Fruit fly (Drosophila melanogaster) whole organism, embryonic: ENCODE data around the gene CG5225.
A peak's percentile ranks its signal among the peaks of the same experiment; 100 is the strongest.

Experiments used
- Antp ChIP-seq: fragments of 200-800 bp; sonication (Bioruptor generic); optimal IDR thresholded peaks from 3 replicates; lab custom pipeline; 2016; ENCODE audit warnings: missing biosample characterization, missing genetic modification characterization
- CG10267 ChIP-seq: fragments of 200-800 bp; sonication (Bioruptor generic); optimal IDR thresholded peaks from 2 replicates; lab custom pipeline; 2018; ENCODE audit warnings: missing biosample characterization, mild to moderate bottlenecking, missing genetic modification characterization, moderate library complexity
- CG11247 ChIP-seq: fragments of 200-800 bp; sonication (Bioruptor generic); IDR thresholded peaks from 2 replicates; pipeline ENCODE4 v1.3.6; 2022; ENCODE audit warnings: missing biosample characterization, missing genetic modification characterization
- CG11560 ChIP-seq: fragments of 200-800 bp; sonication (Bioruptor generic); IDR thresholded peaks from 3 replicates; pipeline ENCODE4 v1.3.6; 2022; ENCODE audit warnings: missing biosample characterization, missing genetic modification characterization
- CG14014 ChIP-seq: fragments of 200-800 bp; sonication (Bioruptor generic); IDR thresholded peaks from 2 replicates; pipeline ENCODE4 v1.3.6; 2022; ENCODE audit warnings: missing biosample characterization, missing genetic modification characterization
- CG14050 ChIP-seq: fragments of 200-800 bp; sonication (Bioruptor generic); IDR thresholded peaks from 3 replicates; pipeline ENCODE4 v1.3.6; 2022; ENCODE audit warnings: missing biosample characterization, missing genetic modification characterization
- CG2120 ChIP-seq: fragments of 200-800 bp; sonication (Bioruptor generic); optimal IDR thresholded peaks from 3 replicates; lab custom pipeline; 2016; ENCODE audit warnings: missing biosample characterization, missing genetic modification characterization
- CG2889 ChIP-seq: fragments of 200-800 bp; sonication (Bioruptor generic); IDR thresholded peaks from 3 replicates; pipeline ENCODE4 v1.3.6; 2022; ENCODE audit warnings: missing biosample characterization, missing genetic modification characterization
- CG30403 ChIP-seq: fragments of 200-800 bp; sonication (Bioruptor generic); optimal IDR thresholded peaks from 3 replicates; lab custom pipeline; 2016; ENCODE audit warnings: missing biosample characterization, missing genetic modification characterization
- CG3163 ChIP-seq: fragments of 200-800 bp; sonication (Bioruptor generic); optimal IDR thresholded peaks from 3 replicates; lab custom pipeline; 2016; ENCODE audit warnings: missing biosample characterization, missing genetic modification characterization
- CG34224 ChIP-seq: fragments of 200-800 bp; sonication (Bioruptor generic); IDR thresholded peaks from 3 replicates; pipeline ENCODE4 v1.3.6; 2022; ENCODE audit warnings: missing biosample characterization, missing genetic modification characterization; ENCODE audit not compliant: partially characterized antibody
- CG34422 ChIP-seq: fragments of 200-800 bp; sonication (Bioruptor generic); IDR thresholded peaks from 3 replicates; pipeline ENCODE4 v1.3.6; 2022; ENCODE audit warnings: missing biosample characterization, missing genetic modification characterization
- CG3995 ChIP-seq: fragments of 200-800 bp; sonication (Bioruptor generic); optimal IDR thresholded peaks from 3 replicates; lab custom pipeline; 2016; ENCODE audit warnings: missing biosample characterization, missing genetic modification characterization
- CG42726 ChIP-seq: fragments of 200-800 bp; sonication (Bioruptor generic); IDR thresholded peaks from 2 replicates; pipeline ENCODE4 v1.3.6; 2022; ENCODE audit warnings: missing biosample characterization, missing genetic modification characterization; ENCODE audit not compliant: partially characterized antibody
- CG4328 ChIP-seq: fragments of 200-800 bp; sonication (Bioruptor generic); optimal IDR thresholded peaks from 3 replicates; lab custom pipeline; 2017; ENCODE audit warnings: missing biosample characterization, missing genetic modification reagents, missing genetic modification characterization
- CG7745 ChIP-seq: fragments of 200-800 bp; sonication (Bioruptor generic); optimal IDR thresholded peaks from 2 replicates; lab custom pipeline; 2018; ENCODE audit warnings: missing biosample characterization, mild to moderate bottlenecking, missing genetic modification characterization, moderate library complexity
- CG7928 ChIP-seq: fragments of 200-800 bp; sonication (Bioruptor generic); optimal IDR thresholded peaks from 2 replicates; lab custom pipeline; 2017; ENCODE audit warnings: missing biosample characterization, mild to moderate bottlenecking, missing genetic modification characterization
- CTCF ChIP-seq: fragments of 200-800 bp; sonication (Bioruptor generic); optimal IDR thresholded peaks from 2 replicates; lab custom pipeline; 2017; ENCODE audit warnings: missing biosample characterization, mild to moderate bottlenecking, missing genetic modification characterization, moderate library complexity
- Dip2 ChIP-seq: fragments of 200-800 bp; sonication (Bioruptor generic); IDR thresholded peaks from 2 replicates; pipeline ENCODE4 v1.3.6; 2022; ENCODE audit warnings: missing biosample characterization, missing genetic modification characterization
- Gug ChIP-seq: fragments of 200-800 bp; sonication (Bioruptor generic); IDR thresholded peaks from 4 replicates; pipeline ENCODE4 v1.3.6; 2022; ENCODE audit warnings: missing biosample characterization, missing genetic modification characterization
- Lpt ChIP-seq: fragments of >200 bp; optimal IDR thresholded peaks from 2 replicates; lab custom pipeline; 2018; ENCODE audit warnings: missing biosample characterization, missing genetic modification characterization
- Meics ChIP-seq: fragments of 200-800 bp; sonication (Bioruptor generic); optimal IDR thresholded peaks from 2 replicates; lab custom pipeline; 2017; ENCODE audit warnings: missing biosample characterization, mild to moderate bottlenecking, missing genetic modification characterization
- Myb ChIP-seq: fragments of 200-800 bp; sonication (Bioruptor generic); optimal IDR thresholded peaks from 2 replicates; lab custom pipeline; 2016; ENCODE audit warnings: missing biosample characterization, missing genetic modification characterization
- Opbp ChIP-seq: fragments of 200-800 bp; sonication (Bioruptor generic); IDR thresholded peaks from 3 replicates; pipeline ENCODE4 v1.3.6; 2022; ENCODE audit warnings: missing biosample characterization, missing genetic modification characterization; ENCODE audit not compliant: partially characterized antibody
- Trl ChIP-seq, 3 experiments: fragments of >200 bp in 2 of 3; fragments of 200-800 bp in 1 of 3; sonication (Bioruptor generic) in 1 of 3; optimal IDR thresholded peaks; 2 replicates in 1 of 3; 3 replicates in 2 of 3; lab custom pipeline; 2016 to 2017; ENCODE audit warnings: missing biosample characterization in 1 of 3, missing genetic modification characterization in 1 of 3
- YL-1 ChIP-seq: fragments of 200-800 bp; sonication (Bioruptor generic); optimal IDR thresholded peaks from 3 replicates; lab custom pipeline; 2017; ENCODE audit warnings: missing biosample characterization, mild to moderate bottlenecking, missing genetic modification characterization
- ab ChIP-seq: fragments of 200-800 bp; sonication (Bioruptor generic); optimal IDR thresholded peaks from 2 replicates; lab custom pipeline; 2016; ENCODE audit warnings: missing biosample characterization, missing genetic modification characterization
- ase ChIP-seq: fragments of 200-800 bp; sonication (Bioruptor generic); IDR thresholded peaks from 3 replicates; pipeline ENCODE4 v1.3.6; 2022; ENCODE audit warnings: missing biosample characterization, missing genetic modification characterization
- ash1 ChIP-seq: fragments of 200-800 bp; sonication (Bioruptor generic); optimal IDR thresholded peaks from 2 replicates; lab custom pipeline; 2018; ENCODE audit warnings: missing biosample characterization, mild to moderate bottlenecking, missing genetic modification characterization
- cg ChIP-seq: fragments of 200-800 bp; sonication (Bioruptor generic); optimal IDR thresholded peaks from 3 replicates; lab custom pipeline; 2019; ENCODE audit warnings: missing biosample characterization, mild to moderate bottlenecking, missing genetic modification characterization, moderate library complexity
- chinmo ChIP-seq: fragments of 200-800 bp; sonication (Bioruptor generic); IDR thresholded peaks from 4 replicates; pipeline ENCODE4 v1.3.6; 2022; ENCODE audit warnings: missing biosample characterization, missing genetic modification characterization; ENCODE audit not compliant: partially characterized antibody
- dm ChIP-seq: fragments of 200-800 bp; sonication (Bioruptor generic); optimal IDR thresholded peaks from 3 replicates; lab custom pipeline; 2016; ENCODE audit warnings: missing biosample characterization, missing genetic modification characterization
- gsb ChIP-seq: fragments of 200-800 bp; sonication (Bioruptor generic); IDR thresholded peaks from 2 replicates; pipeline ENCODE4 v1.3.6; 2022; ENCODE audit warnings: missing biosample characterization, missing genetic modification characterization
- insv ChIP-seq, 2 experiments: fragments of 200-800 bp; sonication (Bioruptor generic); optimal IDR thresholded peaks; 3 replicates each; lab custom pipeline; 2016 to 2018; ENCODE audit warnings: missing biosample characterization in 2 of 2, missing genetic modification characterization in 2 of 2
- jing ChIP-seq: fragments of 200-800 bp; sonication (Bioruptor generic); optimal IDR thresholded peaks from 2 replicates; lab custom pipeline; 2018; ENCODE audit warnings: missing biosample characterization, mild to moderate bottlenecking, missing genetic modification characterization
- odd ChIP-seq: fragments of 200-800 bp; sonication (Bioruptor generic); optimal IDR thresholded peaks from 2 replicates; lab custom pipeline; 2017; ENCODE audit warnings: missing biosample characterization, mild to moderate bottlenecking, missing genetic modification characterization
- prd ChIP-seq, 3 experiments: fragments of >200 bp in 2 of 3; fragments of 200-800 bp in 1 of 3; sonication (Bioruptor generic) in 1 of 3; optimal IDR thresholded peaks in 2 of 3; IDR thresholded peaks in 1 of 3; 2 replicates in 2 of 3; 3 replicates in 1 of 3; pipeline versions ENCODE4 v1.3.6 to Lab custom; 2017 to 2022; ENCODE audit warnings: missing biosample characterization in 1 of 3, missing genetic modification characterization in 1 of 3
- psq ChIP-seq: fragments of 200-800 bp; sonication (Bioruptor generic); optimal IDR thresholded peaks from 2 replicates; lab custom pipeline; 2017; ENCODE audit warnings: missing biosample characterization, missing genetic modification characterization
- pzg ChIP-seq: fragments of 200-800 bp; sonication (Bioruptor generic); optimal IDR thresholded peaks from 3 replicates; lab custom pipeline; 2018; ENCODE audit warnings: missing biosample characterization, mild to moderate bottlenecking, missing genetic modification characterization, moderate library complexity
- salm ChIP-seq: fragments of 200-800 bp; sonication (Bioruptor generic); optimal IDR thresholded peaks from 2 replicates; lab custom pipeline; 2018; ENCODE audit warnings: missing biosample characterization, mild to moderate bottlenecking, missing genetic modification characterization
- seq ChIP-seq: fragments of 200-800 bp; sonication (Bioruptor generic); IDR thresholded peaks from 2 replicates; pipeline ENCODE4 v1.3.6; 2022; ENCODE audit warnings: missing biosample characterization, missing genetic modification characterization
- so ChIP-seq: fragments of 200-800 bp; sonication (Bioruptor generic); IDR thresholded peaks from 3 replicates; pipeline ENCODE4 v1.3.6; 2022; ENCODE audit warnings: missing biosample characterization, missing genetic modification characterization
- tgo ChIP-seq: fragments of 200-800 bp; sonication (Bioruptor generic); IDR thresholded peaks from 3 replicates; pipeline ENCODE4 v1.3.6; 2022; ENCODE audit warnings: missing biosample characterization, missing genetic modification characterization
- unpg ChIP-seq: fragments of 200-800 bp; sonication (Bioruptor generic); optimal IDR thresholded peaks from 3 replicates; lab custom pipeline; 2018; ENCODE audit warnings: missing biosample characterization, mild to moderate bottlenecking, missing genetic modification characterization, moderate library complexity
- vfl ChIP-seq: fragments of 200-800 bp; sonication (Bioruptor generic); optimal IDR thresholded peaks from 2 replicates; lab custom pipeline; 2016; ENCODE audit warnings: missing biosample characterization, missing genetic modification characterization
- vnd ChIP-seq: fragments of 200-800 bp; sonication (Bioruptor generic); IDR thresholded peaks from 3 replicates; pipeline ENCODE4 v1.3.6; 2022; ENCODE audit warnings: missing biosample characterization, missing genetic modification characterization; ENCODE audit not compliant: partially characterized antibody
- zen2 ChIP-seq: fragments of 200-800 bp; sonication (Bioruptor generic); IDR thresholded peaks from 3 replicates; pipeline ENCODE4 v1.3.6; 2022; ENCODE audit warnings: missing biosample characterization, missing genetic modification characterization; ENCODE audit not compliant: partially characterized antibody
- zfh2 ChIP-seq: fragments of 200-800 bp; sonication (Bioruptor generic); optimal IDR thresholded peaks from 2 replicates; lab custom pipeline; 2016; ENCODE audit warnings: missing biosample characterization, missing genetic modification characterization

CG5225 gene

dm6 chr3R:16986181-16987074, 42.1 kb upstream of the CG5225 start (continued):
- TF ChIP-seq CG2120 (GFP tag; lab: Kevin White, UChicago) (peak; percentile 99), dm (peak; percentile 81), CG34422 (GFP tag; lab: Robert Waterston, UW) (peak; percentile 97), CG34224 (GFP tag; lab: Robert Waterston, UW) (no peak), CG11560 (tag; lab: Robert Waterston, UW) (peak; percentile 88), CTCF (GFP tag; lab: Kevin White, UChicago) (peak; percentile 26), CG7928 (GFP tag; lab: Kevin White, UChicago) (peak; percentile 69), ash1 (GFP tag; lab: Kevin White, UChicago) (peak; percentile 92), tgo (peak; percentile 93), vfl (peak; percentile 92), Opbp (GFP tag; lab: Robert Waterston, UW) (no peak), Antp (peak; percentile 98), jing (GFP tag; lab: Kevin White, UChicago) (peak; percentile 82), Dip2 (peak; percentile 47; the same call in 1 of the 2 replicates), chinmo (GFP tag; lab: Robert Waterston, UW) (0 out of 4 replicates have a peak, but pooled peaks have one; percentile 49), CG7745 (no peak), salm (tag; lab: Kevin White, UChicago) (peak; percentile 68), pzg (GFP tag; lab: Kevin White, UChicago) (peak; percentile 36), insv (GFP tag; optimal IDR thresholded peaks at IDR 0.05; lab: Kevin White, UChicago) (peak; percentile 39 to 65), gsb (peak; percentile 95), Myb (GFP tag; lab: Kevin White, UChicago) (peak; percentile 89), Gug (peak; percentile 98), Meics (GFP tag; lab: Kevin White, UChicago) (peak; percentile 95), CG14050 (peak; percentile 95), CG42726 (GFP tag; lab: Robert Waterston, UW) (no peak), CG11247 (peak; percentile 97), seq (GFP tag; lab: Robert Waterston, UW) (peak; percentile 96), CG14014 (GFP tag; lab: Robert Waterston, UW) (peak; percentile 99), so (peak; percentile 94), zen2 (no peak), Lpt (GFP tag; lab: Kevin White, UChicago) (no peak), CG3995 (GFP tag; lab: Kevin White, UChicago) (peak; percentile 82), Trl (optimal IDR thresholded peaks at IDR 0.05; lab: Kevin White, UChicago) (no peak), Trl (GFP tag; optimal IDR thresholded peaks at IDR 0.05; lab: Kevin White, UChicago) (peak; percentile 93), vnd (peak; percentile 55; the same call in 2 of the 3 replicates), CG3163 (peak; percentile 82), psq (GFP tag; lab: Kevin White, UChicago) (peak; percentile 31), ase (GFP tag; lab: Robert Waterston, UW) (peak; percentile 89; the same call in 2 of the 3 replicates), unpg (GFP tag; lab: Kevin White, UChicago) (peak; percentile 91), YL-1 (GFP tag; lab: Kevin White, UChicago) (peak; percentile 52), odd (GFP tag; lab: Kevin White, UChicago) (peak; percentile 89), prd (optimal IDR thresholded peaks at IDR 0.05; lab: Kevin White, UChicago) (no peak), prd (GFP tag; IDR thresholded peaks at IDR 0.05; lab: Robert Waterston, UW) (peak; percentile 97), CG2889 (GFP tag; lab: Robert Waterston, UW) (peak; percentile 97), cg (GFP tag; lab: Kevin White, UChicago) (peak; percentile 48), CG10267 (tag; lab: Kevin White, UChicago) (peak; percentile 43), CG30403 (GFP tag; lab: Kevin White, UChicago) (peak; percentile 91), CG4328 (GFP tag; lab: Kevin White, UChicago) (peak; percentile 85), ab (GFP tag; lab: Kevin White, UChicago) (peak; percentile 91), zfh2 (GFP tag; lab: Kevin White, UChicago) (peak; percentile 98)
